Worm (Caenorhabditis elegans) whole organism, L2 larva: ENCODE results near the gene C17B7.9.
A peak's percentile ranks its signal among the peaks of the same experiment; 100 is the strongest.

Experiments used
- nhr-77 ChIP-seq: fragments of 150-350 bp; optimal IDR thresholded peaks from 2 replicates; lab custom pipeline; 2014; ENCODE audit warnings: missing biosample characterization, missing genetic modification characterization
- sma-3 ChIP-seq: sonication (generic microtip); optimal IDR thresholded peaks from 2 replicates; lab custom pipeline; 2016; ENCODE audit warnings: missing genetic modification reagents, missing genetic modification characterization, missing compliant biosample characterization
- sma-9 ChIP-seq, 2 experiments: fragments of 150-350 bp in 1 of 2; sonication (generic microtip) in 1 of 2; optimal IDR thresholded peaks; 2 replicates each; lab custom pipeline; 2014 to 2016; ENCODE audit warnings: missing genetic modification characterization in 2 of 2, mild to moderate bottlenecking in 1 of 2, missing biosample characterization in 1 of 2, missing compliant biosample characterization in 1 of 2, missing genetic modification reagents in 1 of 2, moderate library complexity in 1 of 2

C17B7.9 gene

ce11 chrV:3281523-3281922 lies 50.4 kb downstream of the C17B7.9 start, which contains the start of gene T28A11.25:
T28A11.25 (plus strand) TSS chrV:3281823.
- TF ChIP-seq sma-9 (GFP tag; optimal IDR thresholded peaks at IDR 0.05; lab: Kevin White, UChicago), result peak; percentile 64
- no peak for TF ChIP-seq sma-9 (tag; optimal IDR thresholded peaks at IDR 0.05; lab: Kevin White, UChicago)
- TF ChIP-seq sma-3 (GFP tag; lab: Kevin White, UChicago), result no peak
- TF ChIP-seq nhr-77 (tag; lab: Kevin White, UChicago), result no peak
- TF ChIP-seq, all 48 proteins: peak for 1
